Fruit fly (Drosophila melanogaster) whole organism, embryonic: ENCODE measurements around the gene mRpS14.

Experiments used
- Adf1 ChIP-seq: fragments of 200-800 bp; sonication (Bioruptor generic); IDR thresholded peaks from 2 replicates; pipeline ENCODE4 v1.3.6; 2022; ENCODE audit warnings: missing biosample characterization, missing genetic modification characterization
- B-H1 ChIP-seq: fragments of 200-800 bp; sonication (Bioruptor generic); IDR thresholded peaks from 3 replicates; pipeline ENCODE4 v1.3.6; 2022; ENCODE audit warnings: missing biosample characterization, missing genetic modification characterization
- BEAF-32 ChIP-seq: fragments of 200-800 bp; sonication (Bioruptor generic); optimal IDR thresholded peaks from 3 replicates; lab custom pipeline; 2017; ENCODE audit warnings: missing biosample characterization, missing genetic modification characterization, mild to moderate bottlenecking, moderate library complexity, missing genetic modification reagents
- BtbVII ChIP-seq: fragments of 200-800 bp; sonication (Bioruptor generic); optimal IDR thresholded peaks from 3 replicates; lab custom pipeline; 2017; ENCODE audit warnings: missing biosample characterization, mild to moderate bottlenecking, missing genetic modification characterization
- Bteb2 ChIP-seq: fragments of 200-800 bp; sonication (Bioruptor generic); optimal IDR thresholded peaks from 2 replicates; lab custom pipeline; 2016; ENCODE audit warnings: missing biosample characterization, missing genetic modification characterization
- CG10321 ChIP-seq: fragments of 200-800 bp; sonication (Bioruptor generic); IDR thresholded peaks from 2 replicates; pipeline ENCODE4 v1.3.6; 2022; ENCODE audit warnings: missing biosample characterization, missing genetic modification characterization
- CG10366 ChIP-seq: fragments of 200-800 bp; sonication (Bioruptor generic); IDR thresholded peaks from 2 replicates; pipeline ENCODE4 v1.3.6; 2022; ENCODE audit warnings: missing biosample characterization, missing genetic modification characterization
- CG11456 ChIP-seq: fragments of 200-800 bp; sonication (Bioruptor generic); IDR thresholded peaks from 3 replicates; pipeline ENCODE4 v1.3.6; 2022; ENCODE audit warnings: missing biosample characterization, missing genetic modification characterization
- CG12104 ChIP-seq: fragments of 200-800 bp; sonication (Bioruptor generic); optimal IDR thresholded peaks from 3 replicates; lab custom pipeline; 2016; ENCODE audit warnings: missing biosample characterization, missing genetic modification characterization
- CG14860 ChIP-seq: fragments of 200-800 bp; sonication (Bioruptor generic); IDR thresholded peaks from 3 replicates; pipeline ENCODE4 v1.3.6; 2022; ENCODE audit warnings: missing biosample characterization, missing genetic modification characterization; ENCODE audit not compliant: partially characterized antibody
- CG15514 ChIP-seq: fragments of 200-800 bp; sonication (Bioruptor generic); optimal IDR thresholded peaks from 3 replicates; lab custom pipeline; 2017; ENCODE audit warnings: missing biosample characterization, missing genetic modification characterization, mild to moderate bottlenecking, moderate library complexity, missing genetic modification reagents
- CG32532 ChIP-seq: fragments of 200-800 bp; sonication (Bioruptor generic); IDR thresholded peaks from 2 replicates; pipeline ENCODE4 v1.3.6; 2022; ENCODE audit warnings: missing biosample characterization, missing genetic modification characterization
- CG34224 ChIP-seq: fragments of 200-800 bp; sonication (Bioruptor generic); IDR thresholded peaks from 3 replicates; pipeline ENCODE4 v1.3.6; 2022; ENCODE audit warnings: missing biosample characterization, missing genetic modification characterization; ENCODE audit not compliant: partially characterized antibody
- CG4730 ChIP-seq: fragments of 200-800 bp; sonication (Bioruptor generic); IDR thresholded peaks from 2 replicates; pipeline ENCODE4 v1.3.6; 2022; ENCODE audit warnings: missing biosample characterization, missing genetic modification characterization
- CG5953 ChIP-seq: fragments of 200-800 bp; sonication (Bioruptor generic); IDR thresholded peaks from 2 replicates; pipeline ENCODE4 v1.3.6; 2022; ENCODE audit warnings: missing biosample characterization, missing genetic modification characterization
- CG7271 ChIP-seq: fragments of 200-800 bp; sonication (Bioruptor generic); optimal IDR thresholded peaks from 2 replicates; lab custom pipeline; 2018; ENCODE audit warnings: missing biosample characterization, mild to moderate bottlenecking, missing genetic modification characterization, moderate library complexity
- CG9797 ChIP-seq: fragments of 200-800 bp; sonication (Bioruptor generic); optimal IDR thresholded peaks from 3 replicates; lab custom pipeline; 2018; ENCODE audit warnings: missing biosample characterization, mild to moderate bottlenecking, missing genetic modification characterization
- CkIIα-i1 ChIP-seq: fragments of 200-800 bp; sonication (Bioruptor generic); IDR thresholded peaks from 2 replicates; pipeline ENCODE4 v1.3.6; 2022; ENCODE audit warnings: missing biosample characterization, missing genetic modification characterization
- Deaf1 ChIP-seq: fragments of 200-800 bp; optimal IDR thresholded peaks from 3 replicates; lab custom pipeline; 2019; ENCODE audit warnings: missing biosample characterization, mild to moderate bottlenecking, missing genetic modification characterization, moderate library complexity
- Dfd ChIP-seq, 2 experiments: fragments of >200 bp; optimal IDR thresholded peaks; 2 replicates each; lab custom pipeline; 2017; ENCODE audit warnings: missing biosample characterization in 2 of 2, missing genetic modification characterization in 2 of 2
- Ets97D ChIP-seq: fragments of 200-800 bp; sonication (Bioruptor generic); optimal IDR thresholded peaks from 3 replicates; lab custom pipeline; 2016; ENCODE audit warnings: missing biosample characterization, missing genetic modification characterization
- Hr51 ChIP-seq, 2 experiments: fragments of 200-800 bp; sonication (Bioruptor generic); optimal IDR thresholded peaks; 2 replicates in 1 of 2; 3 replicates in 1 of 2; lab custom pipeline; 2016 to 2018; ENCODE audit warnings: missing biosample characterization in 2 of 2, missing genetic modification characterization in 2 of 2, mild to moderate bottlenecking in 1 of 2, moderate library complexity in 1 of 2
- Lim3 ChIP-seq: fragments of 200-800 bp; sonication (Bioruptor generic); IDR thresholded peaks from 2 replicates; pipeline ENCODE4 v1.3.6; 2022; ENCODE audit warnings: missing biosample characterization, missing genetic modification characterization
- Med ChIP-seq: fragments of 200-800 bp; sonication (Bioruptor generic); peaks from one replicate; lab custom pipeline; 2016; ENCODE audit warnings: missing biosample characterization, missing genetic modification characterization, mild to moderate bottlenecking, inconsistent platforms, moderate library complexity
- NK7.1 ChIP-seq: fragments of 200-800 bp; sonication (Bioruptor generic); optimal IDR thresholded peaks from 3 replicates; lab custom pipeline; 2016; ENCODE audit warnings: missing biosample characterization, missing genetic modification characterization
- Ravus ChIP-seq: fragments of 200-800 bp; sonication (Bioruptor generic); IDR thresholded peaks from 2 replicates; pipeline ENCODE4 v1.3.6; 2022; ENCODE audit warnings: missing biosample characterization, missing genetic modification characterization
- Rx ChIP-seq: fragments of 200-800 bp; sonication (Bioruptor generic); IDR thresholded peaks from 2 replicates; pipeline ENCODE4 v1.3.6; 2022; ENCODE audit warnings: missing biosample characterization, missing genetic modification characterization
- Spps ChIP-seq: fragments of 200-800 bp; sonication (Bioruptor generic); optimal IDR thresholded peaks from 2 replicates; lab custom pipeline; 2018; ENCODE audit warnings: missing biosample characterization, mild to moderate bottlenecking, missing genetic modification characterization
- Sry-δ ChIP-seq: fragments of 200-800 bp; sonication (Bioruptor generic); optimal IDR thresholded peaks from 2 replicates; lab custom pipeline; 2016; ENCODE audit warnings: missing biosample characterization, missing genetic modification characterization
- ato ChIP-seq: fragments of 200-800 bp; sonication (Bioruptor generic); IDR thresholded peaks from 2 replicates; pipeline ENCODE4 v1.3.6; 2022; ENCODE audit warnings: missing biosample characterization, missing genetic modification characterization; ENCODE audit not compliant: partially characterized antibody
- bbx ChIP-seq: fragments of 200-800 bp; sonication (Bioruptor generic); IDR thresholded peaks from 2 replicates; pipeline ENCODE4 v1.3.6; 2022; ENCODE audit warnings: missing biosample characterization, missing genetic modification characterization; ENCODE audit not compliant: partially characterized antibody
- chn ChIP-seq: fragments of 200-800 bp; sonication (Bioruptor generic); optimal IDR thresholded peaks from 2 replicates; lab custom pipeline; 2016; ENCODE audit warnings: missing biosample characterization, missing genetic modification characterization
- dati ChIP-seq: fragments of 200-800 bp; sonication (Bioruptor generic); IDR thresholded peaks from 2 replicates; pipeline ENCODE4 v1.3.6; 2022; ENCODE audit warnings: missing biosample characterization, missing genetic modification characterization
- fd102C ChIP-seq: fragments of 200-800 bp; sonication (Bioruptor generic); optimal IDR thresholded peaks from 2 replicates; lab custom pipeline; 2018; ENCODE audit warnings: missing biosample characterization, mild to moderate bottlenecking, missing genetic modification characterization, moderate library complexity
- gce ChIP-seq: fragments of 200-800 bp; sonication (Bioruptor generic); IDR thresholded peaks from 3 replicates; pipeline ENCODE4 v1.3.6; 2022; ENCODE audit warnings: missing biosample characterization, missing genetic modification characterization
- grn ChIP-seq: fragments of 200-800 bp; sonication (Bioruptor generic); optimal IDR thresholded peaks from 3 replicates; lab custom pipeline; 2017; ENCODE audit warnings: missing biosample characterization, missing genetic modification characterization
- gt ChIP-seq: fragments of 200-800 bp; sonication (Bioruptor generic); IDR thresholded peaks from 2 replicates; pipeline ENCODE4 v1.3.6; 2022; ENCODE audit warnings: missing biosample characterization, missing genetic modification characterization
- ken ChIP-seq: fragments of 200-800 bp; sonication (Bioruptor generic); IDR thresholded peaks from 3 replicates; pipeline ENCODE4 v1.3.6; 2022; ENCODE audit warnings: missing biosample characterization, missing genetic modification characterization
- lab ChIP-seq: fragments of 200-800 bp; sonication (Bioruptor generic); optimal IDR thresholded peaks from 3 replicates; lab custom pipeline; 2017; ENCODE audit warnings: missing biosample characterization, missing genetic modification characterization, mild to moderate bottlenecking, moderate library complexity, missing genetic modification reagents
- lbe ChIP-seq: fragments of 200-800 bp; sonication (Bioruptor generic); optimal IDR thresholded peaks from 2 replicates; lab custom pipeline; 2016; ENCODE audit warnings: missing biosample characterization, mild to moderate bottlenecking, missing genetic modification characterization
- lmd ChIP-seq: fragments of 200-800 bp; sonication (Bioruptor generic); IDR thresholded peaks from 2 replicates; pipeline ENCODE4 v1.3.6; 2022; ENCODE audit warnings: missing biosample characterization, missing genetic modification characterization
- pan ChIP-seq, 4 experiments: fragments of >200 bp in 3 of 4; fragments of 200-800 bp in 1 of 4; sonication (Bioruptor generic) in 1 of 4; optimal IDR thresholded peaks in 3 of 4; IDR thresholded peaks in 1 of 4; 2 replicates each; pipeline versions ENCODE4 v1.3.6 to Lab custom; 2017 to 2022; ENCODE audit warnings: missing biosample characterization in 2 of 4, missing genetic modification characterization in 2 of 4, mixed read lengths in 1 of 4
- pb ChIP-seq: fragments of 200-800 bp; sonication (Bioruptor generic); optimal IDR thresholded peaks from 3 replicates; lab custom pipeline; 2016; ENCODE audit warnings: missing biosample characterization, missing genetic modification characterization
- pzg ChIP-seq: fragments of 200-800 bp; sonication (Bioruptor generic); optimal IDR thresholded peaks from 3 replicates; lab custom pipeline; 2018; ENCODE audit warnings: missing biosample characterization, mild to moderate bottlenecking, missing genetic modification characterization, moderate library complexity
- scrt ChIP-seq: fragments of 200-800 bp; sonication (Bioruptor generic); optimal IDR thresholded peaks from 2 replicates; lab custom pipeline; 2018; ENCODE audit warnings: missing biosample characterization, mild to moderate bottlenecking, missing genetic modification characterization, moderate library complexity
- sd ChIP-seq: fragments of 200-800 bp; sonication (Bioruptor generic); optimal IDR thresholded peaks from 3 replicates; lab custom pipeline; 2018; ENCODE audit warnings: missing biosample characterization, mild to moderate bottlenecking, missing genetic modification characterization, moderate library complexity
- sens ChIP-seq: fragments of 200-800 bp; sonication (Bioruptor generic); peaks from one replicate; lab custom pipeline; 2016; ENCODE audit warnings: missing biosample characterization, missing genetic modification characterization
- sens-2 ChIP-seq: fragments of 200-800 bp; sonication (Bioruptor generic); IDR thresholded peaks from 2 replicates; pipeline ENCODE4 v1.3.6; 2022; ENCODE audit warnings: missing biosample characterization, missing genetic modification characterization
- twi ChIP-seq: fragments of 200-800 bp; optimal IDR thresholded peaks from 2 replicates; lab custom pipeline; 2019; ENCODE audit warnings: missing biosample characterization, mild to moderate bottlenecking, missing genetic modification characterization, moderate library complexity
- vvl ChIP-seq: fragments of 200-800 bp; sonication (Bioruptor generic); IDR thresholded peaks from 2 replicates; pipeline ENCODE4 v1.3.6; 2022; ENCODE audit warnings: missing biosample characterization, missing genetic modification characterization
- wek ChIP-seq: fragments of 200-800 bp; sonication (Bioruptor generic); optimal IDR thresholded peaks from 3 replicates; lab custom pipeline; 2018; ENCODE audit warnings: missing biosample characterization, mild to moderate bottlenecking, missing genetic modification characterization, moderate library complexity

The mRpS14 gene

DNA sequence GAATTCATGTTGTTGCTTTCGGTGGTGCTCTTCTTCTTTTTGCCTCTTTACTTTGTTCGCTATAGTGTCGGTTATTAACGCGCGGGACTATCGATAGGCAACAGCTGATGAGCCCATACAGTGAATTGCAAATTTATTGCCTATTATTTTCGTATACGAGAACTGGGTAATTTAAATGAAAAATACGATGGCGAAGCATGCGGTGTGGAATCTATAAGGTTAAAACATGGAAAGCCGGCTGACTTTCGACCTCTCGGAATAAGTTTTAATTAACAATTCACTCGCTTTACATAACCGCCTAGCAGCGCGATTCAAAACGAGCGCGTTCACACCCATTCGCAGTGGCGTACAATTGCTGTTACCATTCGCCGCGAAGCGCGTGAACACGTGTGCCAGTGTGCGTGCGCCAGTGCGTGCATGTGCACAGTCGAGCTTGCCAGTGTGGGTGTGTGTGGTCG, at the start of gene mRpS14, which contains the start of gene Naa15-16 (continued):
- TF ChIP-seq vvl (GFP tag; lab: Robert Waterston, UW) = peak; percentile 34; the same call in 1 of the 2 replicates
- peak; percentile 33 for TF ChIP-seq Ets97D
- peak; percentile 22 for TF ChIP-seq twi (tag; lab: Kevin White, UChicago)
- TF ChIP-seq CG9797 (GFP tag; lab: Kevin White, UChicago) = peak; percentile 28
- TF ChIP-seq chn = no peak
- TF ChIP-seq pzg (GFP tag; lab: Kevin White, UChicago) = peak; percentile 84
- no peak for TF ChIP-seq wek (GFP tag; lab: Kevin White, UChicago)
- no peak for TF ChIP-seq CG5953
- no peak for TF ChIP-seq CG11456
- no peak for TF ChIP-seq B-H1 (GFP tag; lab: Robert Waterston, UW)
- no peak for TF ChIP-seq Rx (GFP tag; lab: Robert Waterston, UW)
- TF ChIP-seq Deaf1 (tag; lab: Kevin White, UChicago) = peak; percentile 51
- peak; percentile 68 for TF ChIP-seq Sry-δ (GFP tag; lab: Kevin White, UChicago)
- no peak for TF ChIP-seq pb
- no peak for TF ChIP-seq Spps (tag; lab: Kevin White, UChicago)
- TF ChIP-seq gt = no peak
- TF ChIP-seq gce (GFP tag; lab: Robert Waterston, UW) = no peak
- TF ChIP-seq Med (GFP tag; lab: Kevin White, UChicago) = peak; percentile 41
- no peak for TF ChIP-seq fd102C (GFP tag; lab: Kevin White, UChicago)
- no peak for TF ChIP-seq Dfd (GFP tag; optimal IDR thresholded peaks at IDR 0.05; lab: Kevin White, UChicago)
- no peak for TF ChIP-seq grn
- TF ChIP-seq lab (GFP tag; lab: Kevin White, UChicago) = no peak
- no peak for TF ChIP-seq ken
- TF ChIP-seq NK7.1 (GFP tag; lab: Kevin White, UChicago) = no peak
- TF ChIP-seq ato (GFP tag; lab: Robert Waterston, UW) = no peak
- TF ChIP-seq CG7271 (tag; lab: Kevin White, UChicago) = no peak
- no peak for TF ChIP-seq CG32532 (GFP tag; lab: Robert Waterston, UW)
- no peak for TF ChIP-seq Lim3
- TF ChIP-seq sens-2 (GFP tag; lab: Robert Waterston, UW) = no peak
- no peak for TF ChIP-seq pan (optimal IDR thresholded peaks at IDR 0.05; lab: Kevin White, UChicago)
- no peak for TF ChIP-seq pan (GFP tag; optimal IDR thresholded peaks at IDR 0.05 in 1 of 2, IDR thresholded peaks at IDR 0.05 in 1 of 2)
- no peak for TF ChIP-seq CkIIα-i1 (GFP tag; lab: Robert Waterston, UW)
- no peak for TF ChIP-seq CG4730
- no peak for TF ChIP-seq CG10366 (GFP tag; lab: Robert Waterston, UW)
- peak; percentile 70 for TF ChIP-seq CG34224 (GFP tag; lab: Robert Waterston, UW)
- no peak for TF ChIP-seq Bteb2 (GFP tag; lab: Kevin White, UChicago)
- peak; percentile 64; the same call in 1 of the 2 replicates for TF ChIP-seq bbx
- no peak for TF ChIP-seq sens (GFP tag; lab: Kevin White, UChicago)
- TF ChIP-seq dati = no peak
- peak; percentile 71 for TF ChIP-seq BEAF-32
- no peak for TF ChIP-seq sd
- TF ChIP-seq Ravus = no peak
- TF ChIP-seq CG15514 (GFP tag; lab: Kevin White, UChicago) = peak; percentile 70
- no peak for TF ChIP-seq CG12104 (GFP tag; lab: Kevin White, UChicago)
- no peak for TF ChIP-seq BtbVII (GFP tag; lab: Kevin White, UChicago)
- TF ChIP-seq CG10321 (GFP tag; lab: Robert Waterston, UW) = no peak
- peak; percentile 42; the same call in 1 of the 3 replicates for TF ChIP-seq CG14860
- TF ChIP-seq scrt (GFP tag; lab: Kevin White, UChicago) = no peak
- no peak for TF ChIP-seq lmd (GFP tag; lab: Robert Waterston, UW)
- TF ChIP-seq lbe (GFP tag; lab: Kevin White, UChicago) = no peak
- peak; percentile 28 for TF ChIP-seq Adf1
- no peak for TF ChIP-seq Hr51 (GFP tag; optimal IDR thresholded peaks at IDR 0.05; lab: Kevin White, UChicago)
